Worm (Caenorhabditis elegans): ENCODE data around the gene nhr-238.

The nhr-238 gene

DNA sequence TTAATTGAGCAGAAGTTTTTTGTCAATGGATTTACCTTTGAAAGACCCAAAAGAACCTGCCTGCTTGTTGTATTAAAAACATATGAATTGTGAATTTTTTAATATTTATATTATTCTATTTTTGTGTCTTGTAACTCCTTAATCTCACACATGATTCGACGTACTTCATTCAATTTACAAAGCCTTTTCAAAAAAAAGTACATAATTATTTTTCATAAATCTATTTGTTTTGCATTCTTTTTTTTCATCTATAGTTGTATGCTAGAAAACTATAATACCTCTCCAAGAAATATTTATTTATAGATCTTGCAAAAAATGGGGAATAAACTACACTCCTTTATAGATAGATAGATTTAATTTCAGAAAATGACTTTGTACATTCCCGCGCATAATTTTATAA, 10.5 kb downstream of the nhr-238 start, which contains the start of gene nhr-179:
nhr-179 (minus strand) TSS at position 101 of the 400 bp plus-strand sequence.
- TF ChIP-seq ama-1 (optimal IDR thresholded peaks at IDR 0.05), result no peak
- no peak for TF ChIP-seq B0310.2 (tag; optimal IDR thresholded peaks at IDR 0.05)
- no peak for TF ChIP-seq sea-1 (GFP tag; conservative IDR thresholded peaks at IDR 0.05)
- TF ChIP-seq tra-4 (tag; optimal IDR thresholded peaks at IDR 0.05), result no peak
- no peak for TF ChIP-seq hnd-1 (tag; optimal IDR thresholded peaks at IDR 0.05)
- TF ChIP-seq hmbx-1 (tag; optimal IDR thresholded peaks at IDR 0.05), result no peak
- no peak for TF ChIP-seq ceh-36 (tag; optimal IDR thresholded peaks at IDR 0.05)
- no peak for TF ChIP-seq F13C5.2 (tag; optimal IDR thresholded peaks at IDR 0.05)
- TF ChIP-seq hmg-4 (GFP tag; optimal IDR thresholded peaks at IDR 0.05), result no peak
- TF ChIP-seq tbx-11 (GFP tag; IDR thresholded peaks at IDR 0.05), result no peak
- TF ChIP-seq pes-1 (GFP tag; IDR thresholded peaks at IDR 0.05), result no peak
- no peak for TF ChIP-seq ceh-13 (GFP tag; optimal IDR thresholded peaks at IDR 0.05)
- no peak for TF ChIP-seq aly-1 (tag; optimal IDR thresholded peaks at IDR 0.05)
- TF ChIP-seq tbx-37 (GFP tag; conservative IDR thresholded peaks at IDR 0.05), result no peak
- TF ChIP-seq scrt-1 (GFP tag; IDR thresholded peaks at IDR 0.05), result no peak
- no peak for TF ChIP-seq flt-1 (GFP tag; IDR thresholded peaks at IDR 0.05)
- TF ChIP-seq ets-7 (tag; optimal IDR thresholded peaks at IDR 0.05), result no peak

DNA sequence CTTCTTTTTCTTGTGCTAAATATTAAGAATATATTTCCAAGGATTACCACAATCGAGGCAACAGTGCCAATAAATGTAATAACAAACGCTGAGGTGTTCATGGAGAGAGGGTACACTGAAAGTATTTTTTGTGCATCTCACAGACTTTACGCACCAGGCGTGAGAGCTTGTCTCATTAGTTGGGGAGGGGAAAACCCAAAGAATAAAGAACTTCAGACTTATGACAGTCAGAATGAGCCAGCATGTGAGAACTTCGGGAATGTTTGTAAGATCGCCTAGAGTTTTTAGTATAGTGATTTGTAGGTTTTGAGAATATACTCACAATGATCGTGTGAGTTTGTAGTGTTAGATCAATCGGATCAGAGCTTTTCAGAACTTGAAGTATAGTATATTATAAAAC, 14.5 kb downstream of the nhr-238 start, which contains the start of gene srbc-41:
srbc-41 (minus strand) TSS at position 101 of the 400 bp plus-strand sequence.
- TF ChIP-seq sea-1 (GFP tag; conservative IDR thresholded peaks at IDR 0.05) (no peak), ceh-36 (tag; optimal IDR thresholded peaks at IDR 0.05) (no peak), aly-1 (tag; optimal IDR thresholded peaks at IDR 0.05) (no peak), hmbx-1 (tag; optimal IDR thresholded peaks at IDR 0.05) (no peak), hmg-4 (GFP tag; optimal IDR thresholded peaks at IDR 0.05) (no peak), B0310.2 (tag; optimal IDR thresholded peaks at IDR 0.05) (no peak), scrt-1 (GFP tag; IDR thresholded peaks at IDR 0.05) (no peak), ceh-13 (GFP tag; optimal IDR thresholded peaks at IDR 0.05) (no peak), ama-1 (optimal IDR thresholded peaks at IDR 0.05) (no peak), hnd-1 (tag; optimal IDR thresholded peaks at IDR 0.05) (no peak), pes-1 (GFP tag; IDR thresholded peaks at IDR 0.05) (no peak), tbx-37 (GFP tag; conservative IDR thresholded peaks at IDR 0.05) (no peak), F13C5.2 (tag; optimal IDR thresholded peaks at IDR 0.05) (no peak), tra-4 (tag; optimal IDR thresholded peaks at IDR 0.05) (no peak), tbx-11 (GFP tag; IDR thresholded peaks at IDR 0.05) (no peak)

DNA sequence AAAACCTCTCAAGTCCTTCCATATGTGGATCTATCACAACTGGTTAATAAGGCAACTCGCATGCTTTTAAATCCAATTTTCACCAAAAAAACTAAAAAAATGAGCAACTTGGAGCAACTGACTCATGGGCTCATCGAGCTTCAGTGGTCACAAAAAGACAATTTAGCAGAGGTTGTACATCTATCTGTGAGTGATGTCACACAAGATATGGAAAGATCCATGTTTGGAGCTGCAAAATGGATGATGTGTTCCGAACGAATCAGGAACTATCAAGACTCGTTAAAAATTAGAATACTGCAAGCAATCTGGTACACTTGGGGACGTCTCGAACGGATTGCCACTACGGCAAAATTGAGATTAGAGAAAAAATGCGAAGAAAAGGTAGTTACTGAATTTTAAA, 17.7 kb downstream of the nhr-238 start:
- TF ChIP-seq aly-1 (tag; optimal IDR thresholded peaks at IDR 0.05), result no peak
- no peak for TF ChIP-seq tbx-11 (GFP tag; IDR thresholded peaks at IDR 0.05)
- no peak for TF ChIP-seq B0310.2 (tag; optimal IDR thresholded peaks at IDR 0.05)

DNA sequence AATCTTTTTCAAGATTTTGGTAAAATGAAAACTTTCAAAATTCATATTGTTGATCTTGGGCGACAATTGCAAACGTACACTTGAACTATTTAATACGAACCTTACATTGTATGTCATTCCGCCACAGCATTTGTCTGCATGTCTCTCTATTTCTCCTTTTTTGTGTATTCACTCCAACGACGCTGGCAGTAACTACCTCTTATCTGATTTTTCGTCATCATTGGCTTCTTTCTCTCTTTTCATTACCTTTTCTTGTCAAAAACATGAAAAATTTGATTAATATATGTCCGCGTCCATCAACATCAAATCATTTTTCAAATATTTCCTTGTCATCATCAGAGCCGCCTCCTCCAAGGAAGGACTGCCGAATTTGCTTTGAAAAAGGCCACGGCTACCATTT, 19.1 kb downstream of the nhr-238 start, which contains the start of gene nhr-177:
nhr-177 (plus strand) TSS at position 167 of the 400 bp plus-strand sequence.
- TF ChIP-seq tbx-37 (GFP tag; conservative IDR thresholded peaks at IDR 0.05) (no peak), scrt-1 (GFP tag; IDR thresholded peaks at IDR 0.05) (no peak), ceh-13 (GFP tag; optimal IDR thresholded peaks at IDR 0.05) (no peak), ama-1 (optimal IDR thresholded peaks at IDR 0.05) (no peak), tra-4 (tag; optimal IDR thresholded peaks at IDR 0.05) (no peak), ceh-36 (tag; optimal IDR thresholded peaks at IDR 0.05) (no peak), aly-1 (tag; optimal IDR thresholded peaks at IDR 0.05) (no peak), flt-1 (GFP tag; IDR thresholded peaks at IDR 0.05) (no peak), hnd-1 (tag; optimal IDR thresholded peaks at IDR 0.05) (no peak), tbx-11 (GFP tag; IDR thresholded peaks at IDR 0.05) (no peak)

DNA sequence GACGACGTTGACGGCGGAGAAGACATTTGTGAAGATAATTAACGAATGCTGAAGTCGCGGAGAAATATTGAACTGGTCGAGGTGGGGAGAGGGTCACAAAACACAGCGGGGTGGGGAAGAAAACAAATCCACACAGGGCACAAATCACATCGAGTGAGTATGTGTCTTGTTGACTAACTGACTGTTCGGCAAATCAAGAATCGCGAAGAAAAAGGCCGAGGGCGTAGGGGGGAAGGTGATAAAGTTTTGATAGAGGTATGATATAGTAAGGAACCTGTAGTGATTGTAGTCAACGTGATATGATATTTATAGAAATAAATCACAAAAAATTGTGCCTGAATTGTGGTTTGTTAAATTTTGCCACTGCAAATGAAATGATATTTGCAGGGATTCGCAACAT, 21.4 kb downstream of the nhr-238 start, which contains the start of gene nhr-178:
nhr-178 (minus strand) TSS at position 164 of the 400 bp plus-strand sequence.
- TF ChIP-seq scrt-1 (GFP tag; IDR thresholded peaks at IDR 0.05), result no peak

DNA sequence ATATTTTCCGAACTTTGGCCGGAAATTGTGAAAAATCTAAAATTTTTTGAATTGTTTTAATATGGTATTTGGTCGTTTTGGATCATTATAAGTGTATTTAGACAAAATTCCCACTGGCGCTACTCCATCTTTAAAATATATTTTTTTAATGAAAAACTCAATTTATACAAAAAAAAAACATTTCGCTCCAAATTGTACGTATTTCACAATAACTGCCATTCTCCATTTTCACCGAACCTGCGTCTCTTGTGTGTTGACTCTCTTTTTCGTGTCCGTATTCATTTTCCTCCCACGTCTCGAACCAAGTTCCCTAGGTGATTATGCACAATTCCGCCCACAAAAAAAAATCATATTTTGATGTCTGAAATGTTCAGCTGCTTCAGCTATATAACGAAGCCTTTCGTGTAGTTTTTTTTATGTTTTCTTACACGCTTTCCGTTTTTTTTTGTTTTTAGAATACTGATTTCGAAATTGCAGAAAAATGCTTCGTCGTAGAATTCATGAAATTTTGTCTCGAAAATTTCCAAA, 28.6 kb downstream of the nhr-238 start, which contains the start of gene F16B4.2:
F16B4.2 (plus strand) TSS at position 478 of the 528 bp plus-strand sequence.
- no peak for TF ChIP-seq ceh-36 (tag; optimal IDR thresholded peaks at IDR 0.05)

DNA sequence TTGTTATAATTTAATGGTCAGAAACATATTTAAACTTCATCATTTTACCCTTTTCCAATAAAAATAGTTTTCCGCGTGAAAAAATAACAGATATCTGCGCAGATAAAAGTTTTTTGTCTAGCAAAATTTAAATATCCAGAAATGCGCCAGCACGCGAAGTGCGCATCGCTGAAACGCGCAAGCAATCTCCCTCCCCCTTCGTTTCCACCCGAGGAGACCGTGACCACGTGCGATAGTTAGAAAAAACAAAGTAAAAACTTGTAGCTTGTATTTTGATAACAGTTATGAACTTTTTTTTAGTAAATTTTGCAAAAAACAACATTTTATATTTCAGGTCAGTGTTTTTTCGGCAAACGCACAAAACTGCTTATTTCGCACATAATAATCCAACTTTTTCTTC, 30.1 kb downstream of the nhr-238 start:
- peak; percentile 63; the same call in 1 of the 2 replicates for TF ChIP-seq sea-1 (GFP tag; conservative IDR thresholded peaks at IDR 0.05)
- TF ChIP-seq pes-1 (GFP tag; IDR thresholded peaks at IDR 0.05), result peak; percentile 66

DNA sequence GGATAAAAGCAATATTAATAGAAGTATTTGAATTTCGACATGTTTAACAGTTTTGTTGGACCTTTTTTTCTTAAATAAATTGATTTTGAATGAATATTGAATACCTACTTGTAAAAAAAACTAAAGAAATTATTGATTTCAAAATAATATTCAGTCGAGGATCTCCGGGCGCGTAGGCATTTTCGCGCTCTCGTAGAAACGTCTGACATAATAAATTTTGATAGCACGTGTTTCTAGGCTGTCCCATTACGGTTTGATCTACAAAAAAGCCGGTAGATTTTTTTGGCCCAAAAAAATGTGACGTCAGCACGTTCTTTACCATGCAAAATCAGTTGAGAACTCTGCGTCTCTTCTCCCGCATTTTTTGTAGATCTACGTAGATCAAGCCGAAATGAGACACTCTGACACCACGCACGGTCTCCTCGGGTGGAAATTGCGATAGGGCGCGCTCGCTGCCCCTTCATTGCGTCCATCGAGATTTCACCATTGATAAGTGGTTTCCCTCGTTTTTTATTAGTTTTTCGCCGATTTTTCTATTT, 34.6 kb downstream of the nhr-238 start:
- TF ChIP-seq tbx-11 (GFP tag; IDR thresholded peaks at IDR 0.05) (no peak), tra-4 (tag; optimal IDR thresholded peaks at IDR 0.05) (no peak), pes-1 (GFP tag; IDR thresholded peaks at IDR 0.05) (no peak), B0310.2 (tag; optimal IDR thresholded peaks at IDR 0.05) (no peak), ets-7 (tag; optimal IDR thresholded peaks at IDR 0.05) (no peak), flt-1 (GFP tag; IDR thresholded peaks at IDR 0.05) (no peak), hnd-1 (tag; optimal IDR thresholded peaks at IDR 0.05) (no peak), scrt-1 (GFP tag; IDR thresholded peaks at IDR 0.05) (no peak), ama-1 (optimal IDR thresholded peaks at IDR 0.05) (no peak), sea-1 (GFP tag; conservative IDR thresholded peaks at IDR 0.05) (no peak)
